Worm (Caenorhabditis elegans): ENCODE results near the gene ZK856.14.

The ZK856.14 gene

DNA sequence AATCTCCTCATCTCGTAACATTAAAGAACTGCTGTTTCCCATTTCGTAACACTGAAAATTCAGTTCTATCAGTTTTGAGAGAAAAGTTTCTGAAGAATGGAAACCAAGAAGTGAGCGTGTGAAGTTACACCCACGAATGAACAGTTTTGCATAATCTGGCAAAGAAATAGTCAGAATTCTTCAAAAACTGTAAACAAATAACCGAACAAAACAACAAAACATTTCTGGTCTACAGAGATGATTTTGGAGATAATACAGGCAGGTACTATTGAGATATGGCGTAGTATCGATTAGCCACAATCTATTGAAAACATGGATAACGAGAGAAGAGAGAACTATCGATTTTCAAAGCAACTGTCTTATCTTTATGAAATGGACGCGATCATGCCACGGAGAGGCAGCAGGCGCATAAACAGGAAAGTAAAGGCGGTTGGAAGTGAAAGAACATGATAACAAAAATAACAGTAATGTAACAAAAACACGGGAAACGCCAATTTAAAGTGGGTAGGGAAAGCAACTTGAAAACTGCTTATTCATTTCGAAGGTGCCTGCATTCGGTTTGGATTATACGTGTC lies 13.3 kb upstream of the ZK856.14 start, which contains the start of gene chpf-1:
TSS of gene chpf-1 (minus strand) at position 51 of the 575 bp plus-strand sequence.
- TF ChIP-seq snpc-4 (GFP tag; optimal IDR thresholded peaks at IDR 0.05) (no peak), snpc-4 (tag; optimal IDR thresholded peaks at IDR 0.05) (peak in 2 of 4 experiments; percentile 33 to 36), nhr-80 (tag; optimal IDR thresholded peaks at IDR 0.05) (peak; percentile 65), ceh-100 (GFP tag; IDR thresholded peaks at IDR 0.05) (no peak), B0336.3 (GFP tag; IDR thresholded peaks at IDR 0.05) (no peak), cebp-1 (GFP tag; IDR thresholded peaks at IDR 0.05) (no peak), cebp-1 (tag; optimal IDR thresholded peaks at IDR 0.05) (peak; percentile 2), ztf-18 (tag; optimal IDR thresholded peaks at IDR 0.05) (peak; percentile 56), fkh-3 (tag; optimal IDR thresholded peaks at IDR 0.05) (no peak), madf-6 (GFP tag; IDR thresholded peaks at IDR 0.05) (0 out of 2 replicates have a peak, but pooled peaks have one; percentile 17), sea-2 (GFP tag; IDR thresholded peaks at IDR 0.05) (no peak)

DNA sequence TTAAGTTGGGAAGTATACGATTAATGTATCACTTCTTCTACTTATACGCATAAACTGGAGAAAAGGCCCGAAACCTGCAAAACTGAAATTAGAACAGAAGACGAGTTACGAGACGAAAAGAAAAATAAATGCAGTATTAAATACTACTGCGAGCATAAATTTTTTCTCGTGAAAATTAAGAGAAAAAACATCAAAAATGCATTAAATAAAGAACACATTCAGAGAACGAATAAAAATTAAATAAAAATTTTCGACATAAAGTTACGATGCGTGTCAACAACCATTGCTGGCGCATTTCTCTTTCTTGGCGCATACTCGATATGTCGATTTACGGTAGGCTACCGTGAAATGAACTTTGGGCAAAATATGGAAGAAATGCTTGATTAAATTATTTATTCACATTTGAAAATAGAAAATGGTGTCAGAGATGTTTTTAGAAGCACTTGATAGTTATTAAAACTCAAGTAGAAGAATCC lies 11.9 kb upstream of the ZK856.14 start, which contains the start of the genes ZK856.19 and ZK856.11:
TSS of gene ZK856.19 (minus strand) at position 51 of the 476 bp plus-strand sequence.
TSS of gene ZK856.11 (minus strand) at position 76 of the 476 bp plus-strand sequence.
- no peak for TF ChIP-seq tlf-1 (GFP tag; optimal IDR thresholded peaks at IDR 0.05)
- no peak for TF ChIP-seq B0035.1 (tag; optimal IDR thresholded peaks at IDR 0.05)
- TF ChIP-seq Y95B8A.8 (GFP tag; IDR thresholded peaks at IDR 0.05): no peak
- 0 out of 2 replicates have a peak, but pooled peaks have one; percentile 49 for TF ChIP-seq B0336.3 (GFP tag; IDR thresholded peaks at IDR 0.05)
- TF ChIP-seq F23B12.7 (tag; optimal IDR thresholded peaks at IDR 0.05; ENCODE audit: insufficient read depth): peak; percentile 45
- TF ChIP-seq lin-54 (GFP tag; optimal IDR thresholded peaks at IDR 0.05): peak; percentile 58
- TF ChIP-seq F57A8.1 (GFP tag; optimal IDR thresholded peaks at IDR 0.05): no peak
- TF ChIP-seq repo-1 (tag; optimal IDR thresholded peaks at IDR 0.05): no peak
- TF ChIP-seq let-526 (GFP tag; IDR thresholded peaks at IDR 0.05): no peak
- TF ChIP-seq ets-4 (GFP tag; optimal IDR thresholded peaks at IDR 0.05): no peak
- TF ChIP-seq madf-6 (GFP tag; IDR thresholded peaks at IDR 0.05): peak; percentile 24; the same call in 1 of the 2 replicates
- TF ChIP-seq rpc-1 (optimal IDR thresholded peaks at IDR 0.05): no peak
- TF ChIP-seq rpc-1 (tag; optimal IDR thresholded peaks at IDR 0.05): no peak
- peak; percentile 32; the same call in 1 of the 2 replicates for TF ChIP-seq hmg-1.2 (GFP tag; IDR thresholded peaks at IDR 0.05)
- no peak for TF ChIP-seq snpc-4 (GFP tag; optimal IDR thresholded peaks at IDR 0.05)
- peak in 2 of 4 experiments; percentile 35 to 49 for TF ChIP-seq snpc-4 (tag; optimal IDR thresholded peaks at IDR 0.05)
- TF ChIP-seq mxl-1 (tag; optimal IDR thresholded peaks at IDR 0.05): no peak
- TF ChIP-seq unc-130 (GFP tag; optimal IDR thresholded peaks at IDR 0.05): peak; percentile 5
- no peak for TF ChIP-seq ztf-6 (GFP tag; IDR thresholded peaks at IDR 0.05)
- TF ChIP-seq lin-40 (tag; optimal IDR thresholded peaks at IDR 0.05): peak; percentile 61
- TF ChIP-seq ceh-27 (GFP tag; optimal IDR thresholded peaks at IDR 0.05): peak; percentile 14
- peak; percentile 44 for TF ChIP-seq tbp1 (GFP tag; optimal IDR thresholded peaks at IDR 0.05)
- peak in 1 of 3 experiments; percentile 55 for TF ChIP-seq lin-35 (GFP tag; optimal IDR thresholded peaks at IDR 0.05)
- TF ChIP-seq D2030.7 (GFP tag; IDR thresholded peaks at IDR 0.05): peak; percentile 17; the same call in 1 of the 2 replicates
- TF ChIP-seq lsl-1 (GFP tag; optimal IDR thresholded peaks at IDR 0.05): peak; percentile 31
- no peak for TF ChIP-seq ceh-58 (GFP tag; IDR thresholded peaks at IDR 0.05)
- peak; percentile 11 for TF ChIP-seq nhr-80 (tag; optimal IDR thresholded peaks at IDR 0.05)
- no peak for TF ChIP-seq nhr-27 (tag; optimal IDR thresholded peaks at IDR 0.05)
- no peak for TF ChIP-seq mel-28 (tag; optimal IDR thresholded peaks at IDR 0.05; ENCODE audit: borderline replicate concordance)
- peak; percentile 0 for TF ChIP-seq hrde-1 (tag; optimal IDR thresholded peaks at IDR 0.05; ENCODE audit: borderline replicate concordance)
- peak; percentile 24; the same call in 1 of the 2 replicates for TF ChIP-seq dox-1 (GFP tag; IDR thresholded peaks at IDR 0.05)
- TF ChIP-seq hsf-1 (GFP tag; IDR thresholded peaks at IDR 0.05): 0 out of 2 replicates have a peak, but pooled peaks have one; percentile 18
- no peak for TF ChIP-seq B0261.1 (tag; optimal IDR thresholded peaks at IDR 0.05)
- peak; percentile 41 for TF ChIP-seq snpc-3.4 (tag; optimal IDR thresholded peaks at IDR 0.05)
- TF ChIP-seq mcd-1 (GFP tag; IDR thresholded peaks at IDR 0.05): peak; percentile 39; the same call in 1 of the 2 replicates
- TF ChIP-seq ZK185.1 (tag; optimal IDR thresholded peaks at IDR 0.05; ENCODE audit: poor library complexity, severe bottlenecking): no peak
- 0 out of 2 replicates have a peak, but pooled peaks have one; percentile 20 for TF ChIP-seq pbrm-1 (GFP tag; IDR thresholded peaks at IDR 0.05)
- TF ChIP-seq atf-7 (tag; optimal IDR thresholded peaks at IDR 0.05): no peak
- no peak for TF ChIP-seq nfya-1 (tag; optimal IDR thresholded peaks at IDR 0.05; ENCODE audit: borderline replicate concordance, insufficient read depth)

All from whole organism, young adult.